Fruit fly (Drosophila melanogaster): ENCODE measurements around the gene beat-Vb.

DNA sequence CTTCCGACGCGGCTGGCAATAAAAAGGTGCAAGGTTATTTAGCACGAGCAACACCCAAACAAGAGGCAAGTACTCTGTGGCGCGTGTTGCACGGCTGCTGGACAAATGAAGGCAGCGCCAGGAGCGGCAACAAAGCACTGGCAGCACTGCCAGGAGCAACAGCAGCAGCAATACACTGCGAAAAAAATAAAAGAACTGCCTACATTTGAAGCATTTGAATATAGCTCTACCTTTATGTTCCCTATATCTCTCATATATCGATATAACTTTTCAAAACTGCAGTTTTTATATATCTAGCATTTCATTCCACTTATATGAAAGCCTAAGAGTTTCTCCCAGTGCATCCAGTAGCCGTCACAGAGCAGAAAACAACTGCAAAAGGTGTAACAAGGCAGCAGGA is 41.5 kb downstream of the beat-Vb start:
- TF ChIP-seq cg (GFP tag; optimal IDR thresholded peaks at IDR 0.05) (no peak), CG30403 (GFP tag; optimal IDR thresholded peaks at IDR 0.05) (no peak), gem (tag; optimal IDR thresholded peaks at IDR 0.05) (peak; percentile 2), sna (GFP tag; IDR thresholded peaks at IDR 0.05; ENCODE audit: partially characterized antibody) (no peak), zen (tag; optimal IDR thresholded peaks at IDR 0.05) (no peak), CG31224 (GFP tag; IDR thresholded peaks at IDR 0.05) (no peak), CG16863 (GFP tag; optimal IDR thresholded peaks at IDR 0.05) (no peak)

Measured in whole organism, embryonic.